Fruit fly (Drosophila melanogaster): ENCODE results near the gene Cox10.

The Cox10 gene

DNA sequence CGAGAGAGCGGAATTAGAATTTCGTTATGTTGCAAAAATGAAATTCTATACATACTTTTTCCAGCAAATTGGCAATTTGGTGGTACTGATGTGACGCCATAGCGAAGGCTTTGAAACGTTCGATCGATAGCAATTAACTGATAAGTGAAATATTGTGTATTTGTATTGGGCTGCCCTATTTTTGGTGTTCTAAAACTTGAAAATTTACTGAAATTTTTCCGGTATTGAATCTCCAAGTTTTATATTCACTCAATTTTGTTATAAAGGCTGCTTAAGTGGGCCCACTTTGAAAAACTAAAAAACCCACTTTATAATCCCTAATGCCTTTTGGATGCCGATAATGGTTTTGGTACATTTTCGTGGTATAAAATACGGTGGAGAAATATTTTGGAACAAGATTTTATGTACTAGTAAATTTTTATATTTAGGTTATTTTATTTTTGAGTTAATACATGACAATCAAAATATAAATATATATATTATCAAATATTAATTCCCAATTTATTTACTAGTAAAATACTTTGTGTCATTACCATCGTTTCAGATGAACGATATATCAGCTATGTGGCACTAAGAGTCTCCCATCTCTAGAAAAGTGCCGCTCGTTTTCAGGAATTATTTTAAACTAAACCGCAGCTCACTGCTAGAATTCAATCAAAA, 31.3 kb downstream of the Cox10 start, which contains the start of the genes Cand1 and pim:
Gene Cand1 (minus strand): TSS at position 300 of the 660 bp plus-strand sequence.
Gene pim (plus strand): TSS at position 582 of the 660 bp plus-strand sequence.
- TF ChIP-seq spab (GFP tag; optimal IDR thresholded peaks at IDR 0.05) (no peak), CG3032 (tag; optimal IDR thresholded peaks at IDR 0.05) (peak; percentile 16), CG11294 (GFP tag; IDR thresholded peaks at IDR 0.05) (no peak)

DNA sequence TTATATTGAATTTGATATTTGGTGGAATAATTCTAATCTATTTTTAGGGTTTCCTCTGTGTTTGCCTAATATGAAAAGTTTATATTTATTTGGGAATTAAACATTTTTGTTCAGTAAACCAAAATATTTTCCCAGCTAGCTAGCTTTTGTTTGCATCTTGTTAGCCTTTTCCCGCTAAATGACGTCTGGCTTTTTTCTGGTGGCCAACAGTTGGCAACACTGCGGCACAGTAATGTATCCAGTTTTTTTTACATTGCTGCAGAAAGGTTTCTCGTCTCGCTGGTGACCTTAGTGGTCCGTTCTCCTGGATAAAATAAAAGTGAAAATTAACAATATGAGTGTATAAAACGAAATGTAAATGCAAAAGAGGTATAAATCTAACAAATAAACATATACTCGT, 33.0 kb downstream of the Cox10 start, which contains the start of gene lft:
Gene lft (plus strand): TSS at position 243 of the 400 bp plus-strand sequence.
- no peak for TF ChIP-seq Eip93F (GFP tag; optimal IDR thresholded peaks at IDR 0.05)
- TF ChIP-seq salr (GFP tag; optimal IDR thresholded peaks at IDR 0.05): no peak
- no peak for TF ChIP-seq CG16779 (tag; optimal IDR thresholded peaks at IDR 0.05)
- no peak for TF ChIP-seq CG8119 (GFP tag; IDR thresholded peaks at IDR 0.05)
- no peak for TF ChIP-seq fd85E (GFP tag; optimal IDR thresholded peaks at IDR 0.05)
- peak; percentile 53 for TF ChIP-seq CG8319 (GFP tag; optimal IDR thresholded peaks at IDR 0.05)
- TF ChIP-seq CG6808 (GFP tag; optimal IDR thresholded peaks at IDR 0.05): no peak
- no peak for TF ChIP-seq CG3032 (tag; optimal IDR thresholded peaks at IDR 0.05)
- TF ChIP-seq esn (GFP tag; optimal IDR thresholded peaks at IDR 0.05): no peak
- TF ChIP-seq CG10669 (GFP tag; optimal IDR thresholded peaks at IDR 0.05): no peak
- TF ChIP-seq CG6163 (GFP tag; IDR thresholded peaks at IDR 0.05): no peak
- TF ChIP-seq Sox14 (GFP tag; optimal IDR thresholded peaks at IDR 0.05): no peak
- no peak for TF ChIP-seq CG8632 (GFP tag; optimal IDR thresholded peaks at IDR 0.05)
- TF ChIP-seq CG6792 (GFP tag; optimal IDR thresholded peaks at IDR 0.05): no peak
- TF ChIP-seq Ets21C (GFP tag; optimal IDR thresholded peaks at IDR 0.05): no peak
- peak in 1 of 2 experiments; percentile 32 for TF ChIP-seq ss (GFP tag; optimal IDR thresholded peaks at IDR 0.05)
- TF ChIP-seq Lpt (GFP tag; optimal IDR thresholded peaks at IDR 0.05): no peak
- no peak for TF ChIP-seq Smox (GFP tag; optimal IDR thresholded peaks at IDR 0.05)
- peak; percentile 42 for TF ChIP-seq Eip78C (GFP tag)
- no peak for TF ChIP-seq fd59A (GFP tag; optimal IDR thresholded peaks at IDR 0.05)
- peak; percentile 51 for TF ChIP-seq dsx (GFP tag; optimal IDR thresholded peaks at IDR 0.05; ENCODE audit: poor library complexity, severe bottlenecking)
- no peak for TF ChIP-seq dac (GFP tag; optimal IDR thresholded peaks at IDR 0.05)
- TF ChIP-seq Sox15 (GFP tag; optimal IDR thresholded peaks at IDR 0.05): no peak
- TF ChIP-seq topi (GFP tag; optimal IDR thresholded peaks at IDR 0.05): no peak
- no peak for TF ChIP-seq CG32006 (GFP tag; optimal IDR thresholded peaks at IDR 0.05)
- TF ChIP-seq CG11902 (GFP tag; optimal IDR thresholded peaks at IDR 0.05): no peak
- no peak for TF ChIP-seq CG9139 (GFP tag; optimal IDR thresholded peaks at IDR 0.05)

DNA sequence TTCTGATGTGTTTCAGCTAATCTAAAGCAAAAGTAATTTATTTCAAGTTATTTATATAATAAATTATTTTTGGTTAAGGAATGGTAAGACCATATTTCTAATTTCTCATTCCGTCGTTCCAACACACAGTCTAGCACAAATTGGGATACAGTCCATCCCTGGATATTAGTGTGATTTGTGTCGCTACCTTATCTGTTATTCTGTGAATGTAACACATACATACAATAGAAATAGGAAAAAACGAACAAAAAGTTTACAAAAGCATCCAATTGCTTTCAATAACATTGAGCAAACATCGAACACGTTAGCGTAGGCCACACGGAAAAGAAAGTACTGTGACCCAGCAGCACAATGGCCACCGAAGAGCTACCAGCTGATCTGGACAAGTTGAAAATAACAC, 35.3 kb downstream of the Cox10 start, which contains the start of gene CG5056:
Gene CG5056 (plus strand): TSS at position 168 of the 400 bp plus-strand sequence.
- peak; percentile 55 for TF ChIP-seq CG8119 (GFP tag; IDR thresholded peaks at IDR 0.05)
- peak; percentile 6 for TF ChIP-seq Ets96B (tag; optimal IDR thresholded peaks at IDR 0.05)
- peak; percentile 63 for TF ChIP-seq Eip78C (GFP tag)
- TF ChIP-seq CG3032 (tag; optimal IDR thresholded peaks at IDR 0.05): peak; percentile 47
- TF ChIP-seq salr (GFP tag; optimal IDR thresholded peaks at IDR 0.05): no peak
- peak; percentile 1 for TF ChIP-seq cyc (GFP tag; optimal IDR thresholded peaks at IDR 0.05)
- TF ChIP-seq Eip75B (GFP tag; optimal IDR thresholded peaks at IDR 0.05): no peak

DNA sequence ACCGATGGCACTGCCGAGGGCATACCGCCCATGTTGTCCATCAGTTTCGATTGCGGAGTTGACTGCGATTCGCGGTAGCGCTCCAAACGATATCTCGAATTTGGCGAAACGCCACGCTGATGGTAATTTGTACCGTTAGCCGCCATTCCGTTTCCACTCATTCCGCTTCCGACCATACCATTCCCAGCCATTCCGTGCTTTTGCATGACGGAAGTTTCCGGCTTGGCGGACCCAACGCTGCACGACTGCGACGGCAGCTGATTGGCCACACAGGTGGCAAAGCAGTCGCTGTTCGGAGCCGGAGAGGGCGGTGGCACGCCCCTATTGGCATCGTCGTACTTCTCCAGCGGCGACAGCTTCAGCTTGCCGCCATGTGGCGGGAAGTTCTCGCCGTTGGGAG, 41.0 kb downstream of the Cox10 start:
- TF ChIP-seq Eip78C (GFP tag) (peak; percentile 8), CG1621 (tag; optimal IDR thresholded peaks at IDR 0.05) (no peak)

Data from whole organism, prepupa.